Fruit fly (Drosophila melanogaster): ENCODE data around the gene Sytalpha.

The Sytalpha gene

DNA sequence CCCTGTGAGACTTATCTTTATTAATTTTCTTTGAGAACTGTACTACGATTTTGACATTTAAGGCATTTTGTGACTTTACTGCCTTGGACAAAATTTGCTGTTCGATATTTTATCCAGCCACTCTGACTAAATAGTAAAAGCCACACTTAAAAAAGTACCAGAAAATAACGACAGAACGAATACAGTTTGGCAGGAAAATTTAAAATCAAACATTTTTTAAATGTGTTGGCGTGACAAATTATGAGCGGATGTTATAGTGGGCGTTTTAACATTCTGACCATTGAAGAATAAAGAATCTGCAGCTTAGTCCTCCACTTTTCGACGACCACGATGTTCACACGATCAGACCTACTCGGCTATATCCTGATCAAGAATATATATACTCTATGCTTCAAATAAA, 36.4 kb upstream of the Sytalpha start, which contains the start of gene CG7094:
Gene CG7094 (minus strand): TSS at position 101 of the 400 bp plus-strand sequence.
- TF ChIP-seq CG10979 (tag; optimal IDR thresholded peaks at IDR 0.05): no peak
- no peak for TF ChIP-seq CG2712 (tag; optimal IDR thresholded peaks at IDR 0.05)
- TF ChIP-seq bowl (GFP tag; IDR thresholded peaks at IDR 0.05): no peak
- no peak for TF ChIP-seq trh (GFP tag; optimal IDR thresholded peaks at IDR 0.05)
- TF ChIP-seq zf30C (GFP tag; optimal IDR thresholded peaks at IDR 0.05): no peak
- no peak for TF ChIP-seq bsh (GFP tag; optimal IDR thresholded peaks at IDR 0.05)
- TF ChIP-seq zfh1 (GFP tag; IDR thresholded peaks at IDR 0.05): no peak
- TF ChIP-seq CG6654 (GFP tag; optimal IDR thresholded peaks at IDR 0.05): no peak
- TF ChIP-seq Taf1 (GFP tag; IDR thresholded peaks at IDR 0.05): no peak
- no peak for TF ChIP-seq CG18764 (GFP tag; optimal IDR thresholded peaks at IDR 0.05)
- TF ChIP-seq Lhr (GFP tag; optimal IDR thresholded peaks at IDR 0.05): no peak
- no peak for TF ChIP-seq ham (GFP tag; IDR thresholded peaks at IDR 0.05)
- TF ChIP-seq CG1792 (GFP tag; optimal IDR thresholded peaks at IDR 0.05): no peak
- no peak for TF ChIP-seq tup (GFP tag; optimal IDR thresholded peaks at IDR 0.05)
- TF ChIP-seq CG15601 (tag; optimal IDR thresholded peaks at IDR 0.05): no peak
- no peak for TF ChIP-seq Dip2 (GFP tag; IDR thresholded peaks at IDR 0.05)

- TF ChIP-seq CG2678 (tag; optimal IDR thresholded peaks at IDR 0.05): peak; percentile 77
- TF ChIP-seq CG5953 (GFP tag; IDR thresholded peaks at IDR 0.05): no peak
- no peak for TF ChIP-seq CG7372 (GFP tag; IDR thresholded peaks at IDR 0.05)
- TF ChIP-seq TFAM (GFP tag; optimal IDR thresholded peaks at IDR 0.05): no peak
- TF ChIP-seq E2f2 (GFP tag; IDR thresholded peaks at IDR 0.05): no peak
- no peak for TF ChIP-seq CG8765 (GFP tag; IDR thresholded peaks at IDR 0.05)
- peak; percentile 37 for TF ChIP-seq CG9437 (GFP tag; optimal IDR thresholded peaks at IDR 0.05)
- TF ChIP-seq CG4820 (GFP tag; optimal IDR thresholded peaks at IDR 0.05): no peak
- TF ChIP-seq YL-1 (GFP tag; optimal IDR thresholded peaks at IDR 0.05): no peak
- TF ChIP-seq nmo (GFP tag; optimal IDR thresholded peaks at IDR 0.05): peak; percentile 30
- TF ChIP-seq pan (optimal IDR thresholded peaks at IDR 0.05): no peak
- TF ChIP-seq pan (GFP tag; optimal IDR thresholded peaks at IDR 0.05 in 1 of 2, IDR thresholded peaks at IDR 0.05 in 1 of 2): no peak
- TF ChIP-seq CG4730 (GFP tag; IDR thresholded peaks at IDR 0.05): no peak
- TF ChIP-seq CG11723 (GFP tag; optimal IDR thresholded peaks at IDR 0.05): no peak
- no peak for TF ChIP-seq CG2889 (GFP tag; IDR thresholded peaks at IDR 0.05)
- peak; percentile 9 for TF ChIP-seq CG17829 (tag; optimal IDR thresholded peaks at IDR 0.05)
- TF ChIP-seq CG10366 (GFP tag; IDR thresholded peaks at IDR 0.05): peak; percentile 61
- TF ChIP-seq psq (GFP tag; optimal IDR thresholded peaks at IDR 0.05): no peak
- TF ChIP-seq lmd (GFP tag; IDR thresholded peaks at IDR 0.05): 0 out of 2 replicates have a peak, but pooled peaks have one; percentile 20
- no peak for TF ChIP-seq CG9932 (GFP tag; IDR thresholded peaks at IDR 0.05)
- TF ChIP-seq CG3838 (GFP tag; optimal IDR thresholded peaks at IDR 0.05): no peak
- no peak for TF ChIP-seq br (optimal IDR thresholded peaks at IDR 0.05)
- TF ChIP-seq gsb (GFP tag; IDR thresholded peaks at IDR 0.05): no peak
- TF ChIP-seq BEAF-32 (GFP tag; optimal IDR thresholded peaks at IDR 0.05): no peak
- no peak for TF ChIP-seq CG3065 (GFP tag; optimal IDR thresholded peaks at IDR 0.05)
- TF ChIP-seq sd (tag; optimal IDR thresholded peaks at IDR 0.05): peak; percentile 42
- no peak for TF ChIP-seq tx (GFP tag; optimal IDR thresholded peaks at IDR 0.05)
- no peak for TF ChIP-seq Neu2 (GFP tag; optimal IDR thresholded peaks at IDR 0.05; ENCODE audit: borderline replicate concordance)
- peak; percentile 30 for TF ChIP-seq Nf-YC (tag; optimal IDR thresholded peaks at IDR 0.05)
- no peak for TF ChIP-seq Hsf (GFP tag; optimal IDR thresholded peaks at IDR 0.05)
- no peak for TF ChIP-seq HLH3B (GFP tag; IDR thresholded peaks at IDR 0.05)
- TF ChIP-seq chif (GFP tag; optimal IDR thresholded peaks at IDR 0.05): no peak
- peak; percentile 36 for TF ChIP-seq CG13894 (tag; optimal IDR thresholded peaks at IDR 0.05)
- no peak for TF ChIP-seq CG2199 (GFP tag; IDR thresholded peaks at IDR 0.05)
- TF ChIP-seq CG4360 (GFP tag; IDR thresholded peaks at IDR 0.05): peak; percentile 95
- TF ChIP-seq tin (GFP tag; optimal IDR thresholded peaks at IDR 0.05): no peak
Observed at dm6 chr2L:17558111-17558773, 33.8 kb upstream of the Sytalpha start.

Measured in whole organism, embryonic.